Fruit fly (Drosophila melanogaster) whole organism, adult: ENCODE measurements around the gene Ddr.

ENCODE experiments used
- CG7045 ChIP-seq: fragments of 200-800 bp; sonication (Bioruptor generic); optimal IDR thresholded peaks from 2 replicates; lab custom pipeline; 2017; ENCODE audit warnings: missing biosample characterization, mild to moderate bottlenecking, missing genetic modification characterization
- Crg-1 ChIP-seq: fragments of 200-800 bp; sonication (Bioruptor generic); optimal IDR thresholded peaks from 2 replicates; lab custom pipeline; 2016; ENCODE audit warnings: missing biosample characterization, missing genetic modification characterization
- bab1 ChIP-seq: fragments of 200-800 bp; sonication (Bioruptor generic); optimal IDR thresholded peaks from 3 replicates; lab custom pipeline; 2019; ENCODE audit warnings: missing biosample characterization, mild to moderate bottlenecking, missing genetic modification characterization, moderate library complexity
- cnc ChIP-seq, 2 experiments: fragments of >200 bp; optimal IDR thresholded peaks; 2 replicates each; lab custom pipeline; 2017
- tj ChIP-seq: fragments of 200-800 bp; sonication (Bioruptor generic); optimal IDR thresholded peaks from 3 replicates; lab custom pipeline; 2017; ENCODE audit warnings: missing biosample characterization, mild to moderate bottlenecking, missing genetic modification characterization, moderate library complexity

- TF ChIP-seq bab1 (GFP tag; lab: Kevin White, UChicago): no peak
- TF ChIP-seq CG7045: no peak
- no peak for TF ChIP-seq tj
- TF ChIP-seq cnc (optimal IDR thresholded peaks at IDR 0.05; lab: Kevin White, UChicago): no peak
- no peak for TF ChIP-seq Crg-1 (GFP tag; lab: Kevin White, UChicago)
These were observed 3.5 kb upstream of the Ddr start for dm6 chr2L:6249421-6249820.
